Fruit fly (Drosophila melanogaster) whole organism, embryonic: Measurements from ENCODE around the gene CG45676.

Experiments
- Awh ChIP-seq: fragments of 200-800 bp; sonication (Bioruptor generic); IDR thresholded peaks from 2 replicates; pipeline ENCODE4, ENCODE4 v1.3.6; 2022; ENCODE audit warnings: missing biosample characterization, missing genetic modification characterization
- BEAF-32 ChIP-seq: fragments of 200-800 bp; sonication (Bioruptor generic); optimal IDR thresholded peaks from 3 replicates; lab custom pipeline; 2017; ENCODE audit warnings: missing biosample characterization, missing genetic modification characterization, mild to moderate bottlenecking, moderate library complexity, missing genetic modification reagents
- CG10267 ChIP-seq: fragments of 200-800 bp; sonication (Bioruptor generic); optimal IDR thresholded peaks from 2 replicates; lab custom pipeline; 2018; ENCODE audit warnings: missing biosample characterization, mild to moderate bottlenecking, missing genetic modification characterization, moderate library complexity
- CG11093 ChIP-seq: fragments of 200-800 bp; sonication (Bioruptor generic); IDR thresholded peaks from 3 replicates; pipeline ENCODE4 v1.3.6; 2022; ENCODE audit warnings: missing biosample characterization, missing genetic modification characterization
- CG11504 ChIP-seq: fragments of 200-800 bp; sonication (Bioruptor generic); optimal IDR thresholded peaks from 3 replicates; lab custom pipeline; 2019; ENCODE audit warnings: missing biosample characterization, mild to moderate bottlenecking, missing genetic modification characterization, moderate library complexity
- CG12299 ChIP-seq: fragments of 200-800 bp; sonication (Bioruptor generic); optimal IDR thresholded peaks from 2 replicates; lab custom pipeline; 2018; ENCODE audit warnings: missing biosample characterization, mild to moderate bottlenecking, missing genetic modification characterization
- CG13894 ChIP-seq: fragments of 200-800 bp; sonication (Bioruptor generic); optimal IDR thresholded peaks from 3 replicates; lab custom pipeline; 2018; ENCODE audit warnings: missing biosample characterization, mild to moderate bottlenecking, missing genetic modification characterization, moderate library complexity
- CG1603 ChIP-seq: fragments of 200-800 bp; sonication (Bioruptor generic); optimal IDR thresholded peaks from 2 replicates; lab custom pipeline; 2019; ENCODE audit warnings: missing biosample characterization, mild to moderate bottlenecking, missing genetic modification characterization, moderate library complexity
- CG17186 ChIP-seq: fragments of 200-800 bp; sonication (Bioruptor generic); optimal IDR thresholded peaks from 3 replicates; lab custom pipeline; 2017; ENCODE audit warnings: missing biosample characterization, missing genetic modification reagents, missing genetic modification characterization
- CG17612 ChIP-seq: fragments of 200-800 bp; sonication (Bioruptor generic); IDR thresholded peaks from 2 replicates; pipeline ENCODE4 v1.3.6; 2022; ENCODE audit warnings: missing biosample characterization, missing genetic modification characterization
- CG18476 ChIP-seq: fragments of 200-800 bp; sonication (Bioruptor generic); optimal IDR thresholded peaks from 2 replicates; lab custom pipeline; 2016; ENCODE audit warnings: missing biosample characterization, mild to moderate bottlenecking, missing genetic modification characterization
- CG18619 ChIP-seq: fragments of 200-800 bp; sonication (Bioruptor generic); optimal IDR thresholded peaks from 3 replicates; lab custom pipeline; 2017; ENCODE audit warnings: missing biosample characterization, mild to moderate bottlenecking, missing genetic modification characterization
- CG4424 ChIP-seq: fragments of 200-800 bp; sonication (Bioruptor generic); optimal IDR thresholded peaks from 3 replicates; lab custom pipeline; 2016; ENCODE audit warnings: missing biosample characterization, missing genetic modification characterization
- CG4854 ChIP-seq: fragments of 200-800 bp; sonication (Bioruptor generic); optimal IDR thresholded peaks from 2 replicates; lab custom pipeline; 2016; ENCODE audit warnings: missing biosample characterization, missing genetic modification characterization, inconsistent platforms
- CG5245 ChIP-seq: fragments of 200-800 bp; sonication (Bioruptor generic); optimal IDR thresholded peaks from 3 replicates; lab custom pipeline; 2016; ENCODE audit warnings: missing biosample characterization, missing genetic modification characterization
- CG6791 ChIP-seq: fragments of 200-800 bp; sonication (Bioruptor generic); IDR thresholded peaks from 3 replicates; pipeline ENCODE4 v1.3.6; 2022; ENCODE audit warnings: missing biosample characterization, missing genetic modification characterization; ENCODE audit not compliant: partially characterized antibody
- CG8924 ChIP-seq: fragments of 200-800 bp; optimal IDR thresholded peaks from 3 replicates; lab custom pipeline; 2019; ENCODE audit warnings: missing biosample characterization, mild to moderate bottlenecking, missing genetic modification characterization, moderate library complexity
- CG9932 ChIP-seq: fragments of 200-800 bp; sonication (Bioruptor generic); IDR thresholded peaks from 2 replicates; pipeline ENCODE4 v1.3.6; 2022; ENCODE audit warnings: missing biosample characterization, missing genetic modification characterization
- Deaf1 ChIP-seq: fragments of 200-800 bp; optimal IDR thresholded peaks from 3 replicates; lab custom pipeline; 2019; ENCODE audit warnings: missing biosample characterization, mild to moderate bottlenecking, missing genetic modification characterization, moderate library complexity
- Dp ChIP-seq: fragments of 200-800 bp; sonication (Bioruptor generic); optimal IDR thresholded peaks from 2 replicates; lab custom pipeline; 2018; ENCODE audit warnings: missing biosample characterization, mild to moderate bottlenecking, missing genetic modification characterization, moderate library complexity
- Ets65A ChIP-seq: fragments of 200-800 bp; sonication (Bioruptor generic); peaks from one replicate; lab custom pipeline; 2016; ENCODE audit warnings: missing biosample characterization, missing genetic modification characterization
- Hr3 ChIP-seq: fragments of 200-800 bp; sonication (Bioruptor generic); optimal IDR thresholded peaks from 3 replicates; lab custom pipeline; 2016; ENCODE audit warnings: missing biosample characterization, missing genetic modification characterization
- Hr51 ChIP-seq, 2 experiments: fragments of 200-800 bp; sonication (Bioruptor generic); optimal IDR thresholded peaks; 2 replicates in 1 of 2; 3 replicates in 1 of 2; lab custom pipeline; 2016 to 2018; ENCODE audit warnings: missing biosample characterization in 2 of 2, missing genetic modification characterization in 2 of 2, mild to moderate bottlenecking in 1 of 2, moderate library complexity in 1 of 2
- Kr ChIP-seq: fragments of 200-800 bp; sonication (Bioruptor generic); optimal IDR thresholded peaks from 2 replicates; lab custom pipeline; 2017; ENCODE audit warnings: missing biosample characterization, mild to moderate bottlenecking, missing genetic modification characterization
- NfI ChIP-seq: fragments of 200-800 bp; sonication (Bioruptor generic); optimal IDR thresholded peaks from 3 replicates; lab custom pipeline; 2018; ENCODE audit warnings: missing biosample characterization, mild to moderate bottlenecking, missing genetic modification characterization, moderate library complexity
- Sox102F ChIP-seq: fragments of 200-800 bp; sonication (Bioruptor generic); optimal IDR thresholded peaks from 2 replicates; lab custom pipeline; 2018; ENCODE audit warnings: missing biosample characterization, mild to moderate bottlenecking, missing genetic modification characterization, moderate library complexity
- Usf ChIP-seq: fragments of 200-800 bp; sonication (Bioruptor generic); optimal IDR thresholded peaks from 2 replicates; lab custom pipeline; 2017; ENCODE audit warnings: missing genotype, missing biosample characterization, missing genetic modification characterization
- bigmax ChIP-seq: fragments of 200-800 bp; sonication (Bioruptor generic); optimal IDR thresholded peaks from 2 replicates; lab custom pipeline; 2018; ENCODE audit warnings: missing biosample characterization, mild to moderate bottlenecking, missing genetic modification characterization
- cato ChIP-seq: fragments of 200-800 bp; sonication (Bioruptor generic); optimal IDR thresholded peaks from 2 replicates; lab custom pipeline; 2016; ENCODE audit warnings: missing biosample characterization, missing genetic modification characterization, borderline replicate concordance
- cg ChIP-seq: fragments of 200-800 bp; sonication (Bioruptor generic); optimal IDR thresholded peaks from 3 replicates; lab custom pipeline; 2019; ENCODE audit warnings: missing biosample characterization, mild to moderate bottlenecking, missing genetic modification characterization, moderate library complexity
- croc ChIP-seq: fragments of 200-800 bp; sonication (Bioruptor generic); conservative IDR thresholded peaks from 3 replicates; pipeline ENCODE4 v1.3.6; 2022; ENCODE audit warnings: missing biosample characterization, missing genetic modification characterization
- danr ChIP-seq: fragments of 200-800 bp; sonication (Bioruptor generic); IDR thresholded peaks from 2 replicates; pipeline ENCODE4 v1.3.6; 2022; ENCODE audit warnings: missing biosample characterization, missing genetic modification characterization
- disco-r ChIP-seq: fragments of 200-800 bp; sonication (Bioruptor generic); optimal IDR thresholded peaks from 2 replicates; lab custom pipeline; 2016; ENCODE audit warnings: missing biosample characterization, missing genetic modification characterization
- dm ChIP-seq: fragments of 200-800 bp; sonication (Bioruptor generic); optimal IDR thresholded peaks from 3 replicates; lab custom pipeline; 2016; ENCODE audit warnings: missing biosample characterization, missing genetic modification characterization
- fd64A ChIP-seq: fragments of 200-800 bp; sonication (Bioruptor generic); optimal IDR thresholded peaks from 3 replicates; lab custom pipeline; 2018; ENCODE audit warnings: missing biosample characterization, mild to moderate bottlenecking, missing genetic modification characterization
- knrl ChIP-seq: fragments of 200-800 bp; sonication (Bioruptor generic); IDR thresholded peaks from 3 replicates; pipeline ENCODE4 v1.3.6; 2022; ENCODE audit warnings: missing biosample characterization, missing genetic modification characterization; ENCODE audit not compliant: partially characterized antibody
- mld ChIP-seq: fragments of 200-800 bp; sonication (Bioruptor generic); IDR thresholded peaks from 3 replicates; pipeline ENCODE4 v1.3.6; 2022; ENCODE audit warnings: missing biosample characterization, missing genetic modification characterization; ENCODE audit not compliant: partially characterized antibody
- nerfin-2 ChIP-seq: fragments of 200-800 bp; sonication (Bioruptor generic); IDR thresholded peaks from 2 replicates; pipeline ENCODE4 v1.3.6; 2022; ENCODE audit warnings: missing biosample characterization, missing genetic modification characterization; ENCODE audit not compliant: partially characterized antibody
- onecut ChIP-seq: fragments of 200-800 bp; sonication (Bioruptor generic); IDR thresholded peaks from 2 replicates; pipeline ENCODE4 v1.3.6; 2022; ENCODE audit warnings: missing biosample characterization, missing genetic modification characterization
- pan ChIP-seq, 4 experiments: fragments of >200 bp in 3 of 4; fragments of 200-800 bp in 1 of 4; sonication (Bioruptor generic) in 1 of 4; optimal IDR thresholded peaks in 3 of 4; IDR thresholded peaks in 1 of 4; 2 replicates each; pipeline versions ENCODE4 v1.3.6 to Lab custom; 2017 to 2022; ENCODE audit warnings: missing biosample characterization in 2 of 4, missing genetic modification characterization in 2 of 4, mixed read lengths in 1 of 4
- pfk ChIP-seq: fragments of 200-800 bp; sonication (Bioruptor generic); optimal IDR thresholded peaks from 2 replicates; lab custom pipeline; 2018; ENCODE audit warnings: missing biosample characterization, mild to moderate bottlenecking, missing genetic modification characterization, moderate library complexity
- sc ChIP-seq, 3 experiments: fragments of >200 bp in 2 of 3; fragments of 200-800 bp in 1 of 3; sonication (Bioruptor generic) in 1 of 3; optimal IDR thresholded peaks; 2 replicates in 2 of 3; 3 replicates in 1 of 3; lab custom pipeline; 2017; ENCODE audit warnings: mild to moderate bottlenecking in 1 of 3, missing biosample characterization in 1 of 3, missing genetic modification characterization in 1 of 3, missing genetic modification reagents in 1 of 3
- schlank ChIP-seq: fragments of 200-800 bp; sonication (Bioruptor generic); optimal IDR thresholded peaks from 2 replicates; lab custom pipeline; 2018; ENCODE audit warnings: missing biosample characterization, mild to moderate bottlenecking, missing genetic modification characterization
- sisA ChIP-seq: fragments of 200-800 bp; sonication (Bioruptor generic); IDR thresholded peaks from 2 replicates; pipeline ENCODE4 v1.3.6; 2022; ENCODE audit warnings: missing biosample characterization, missing genetic modification characterization
- tgo ChIP-seq: fragments of 200-800 bp; sonication (Bioruptor generic); IDR thresholded peaks from 3 replicates; pipeline ENCODE4 v1.3.6; 2022; ENCODE audit warnings: missing biosample characterization, missing genetic modification characterization
- tx ChIP-seq: fragments of 200-800 bp; sonication (Bioruptor generic); optimal IDR thresholded peaks from 2 replicates; lab custom pipeline; 2016; ENCODE audit warnings: missing biosample characterization, missing genetic modification characterization

The CG45676 gene

dm6 chr3R:11458022-11458850 is 39.6 kb downstream of the CG45676 start (continued):
- TF ChIP-seq pfk (GFP tag; lab: Kevin White, UChicago) (no peak), CG9932 (GFP tag; lab: Robert Waterston, UW) (peak; percentile 75), Usf (GFP tag; lab: Kevin White, UChicago) (no peak), CG5245 (GFP tag; lab: Kevin White, UChicago) (peak; percentile 56), danr (GFP tag; lab: Robert Waterston, UW) (peak; percentile 58; the same call in 1 of the 2 replicates), croc (GFP tag; lab: Robert Waterston, UW) (no peak), Hr3 (peak; percentile 46), CG11504 (tag; lab: Kevin White, UChicago) (peak; percentile 73), Deaf1 (tag; lab: Kevin White, UChicago) (peak; percentile 25), CG17186 (GFP tag; lab: Kevin White, UChicago) (no peak), schlank (tag; lab: Kevin White, UChicago) (peak; percentile 43), fd64A (GFP tag; lab: Kevin White, UChicago) (no peak), sisA (GFP tag; lab: Robert Waterston, UW) (peak; percentile 64), bigmax (no peak), Dp (no peak), Kr (GFP tag; lab: Kevin White, UChicago) (no peak), dm (GFP tag; lab: Kevin White, UChicago) (no peak), CG12299 (no peak), Ets65A (peak; percentile 88), CG4424 (peak; percentile 57), tgo (peak; percentile 85), CG1603 (tag; lab: Kevin White, UChicago) (peak; percentile 66), CG8924 (peak; percentile 48), sc (optimal IDR thresholded peaks at IDR 0.05; lab: Kevin White, UChicago) (no peak), sc (GFP tag; optimal IDR thresholded peaks at IDR 0.05; lab: Kevin White, UChicago) (no peak), onecut (GFP tag; lab: Robert Waterston, UW) (peak; percentile 45), cato (GFP tag; lab: Kevin White, UChicago) (no peak), tx (GFP tag; lab: Kevin White, UChicago) (peak; percentile 48), NfI (GFP tag; lab: Kevin White, UChicago) (peak; percentile 75), CG13894 (tag; lab: Kevin White, UChicago) (peak; percentile 21), CG18619 (GFP tag; lab: Kevin White, UChicago) (peak; percentile 59), nerfin-2 (GFP tag; lab: Robert Waterston, UW) (0 out of 2 replicates have a peak, but pooled peaks have one; percentile 17), CG18476 (peak; percentile 40), BEAF-32 (GFP tag; lab: Kevin White, UChicago) (no peak), CG11093 (GFP tag; lab: Robert Waterston, UW) (peak; percentile 59; the same call in 2 of the 3 replicates), knrl (no peak), CG17612 (0 out of 2 replicates have a peak, but pooled peaks have one; percentile 38), disco-r (GFP tag; lab: Kevin White, UChicago) (peak; percentile 0), CG4854 (GFP tag; lab: Kevin White, UChicago) (peak; percentile 4), Sox102F (GFP tag; lab: Kevin White, UChicago) (peak; percentile 65), Hr51 (GFP tag; optimal IDR thresholded peaks at IDR 0.05; lab: Kevin White, UChicago) (peak; percentile 48 to 53), cg (GFP tag; lab: Kevin White, UChicago) (no peak), mld (GFP tag; lab: Robert Waterston, UW) (no peak), CG6791 (GFP tag; lab: Robert Waterston, UW) (no peak), CG10267 (tag; lab: Kevin White, UChicago) (peak; percentile 3), pan (optimal IDR thresholded peaks at IDR 0.05; lab: Kevin White, UChicago) (no peak), pan (GFP tag; optimal IDR thresholded peaks at IDR 0.05 in 1 of 2, IDR thresholded peaks at IDR 0.05 in 1 of 2) (peak in 1 of 2 experiments; percentile 85), Awh (GFP tag; lab: Robert Waterston, UW) (peak; percentile 73; the same call in 1 of the 2 replicates)
